Worm (Caenorhabditis elegans) whole organism, L3 larva: ENCODE data around the gene sulp-2.

Source experiments
- R02D3.7 ChIP-seq: fragments of 150-350 bp; optimal IDR thresholded peaks from 2 replicates; lab custom pipeline; 2014; ENCODE audit warnings: missing biosample characterization, missing genetic modification characterization
- ZK546.5 ChIP-seq: sonication (generic microtip); optimal IDR thresholded peaks from 2 replicates; lab custom pipeline; 2017; ENCODE audit warnings: missing biosample characterization, missing genetic modification characterization
- ama-1 ChIP-seq: fragments of 150-350 bp; optimal IDR thresholded peaks from 2 replicates; lab custom pipeline; 2018
- ceh-16 ChIP-seq: sonication (generic microtip); optimal IDR thresholded peaks from 2 replicates; lab custom pipeline; 2017; ENCODE audit warnings: missing biosample characterization, missing genetic modification characterization
- ceh-9 ChIP-seq: sonication (generic microtip); optimal IDR thresholded peaks from 2 replicates; lab custom pipeline; 2018; ENCODE audit warnings: missing biosample characterization, missing genetic modification characterization
- daf-12 ChIP-seq: fragments of 150-350 bp; optimal IDR thresholded peaks from 2 replicates; lab custom pipeline; 2014; ENCODE audit warnings: missing biosample characterization, missing genetic modification reagents, missing genetic modification characterization
- egl-27 ChIP-seq: sonication (generic microtip); optimal IDR thresholded peaks from 4 replicates; lab custom pipeline; 2017; ENCODE audit warnings: missing biosample characterization, missing genetic modification reagents, missing genetic modification characterization
- egl-5 ChIP-seq: fragments of 150-350 bp; optimal IDR thresholded peaks from 2 replicates; lab custom pipeline; 2017; ENCODE audit warnings: missing biosample characterization, missing genetic modification reagents, missing genetic modification characterization, inconsistent platforms
- elt-1 ChIP-seq: fragments of 150-350 bp; optimal IDR thresholded peaks from 2 replicates; lab custom pipeline; 2014; ENCODE audit warnings: missing biosample characterization, missing genetic modification characterization
- elt-2 ChIP-seq: sonication (generic microtip); optimal IDR thresholded peaks from 2 replicates; lab custom pipeline; 2016; ENCODE audit warnings: missing genetic modification reagents, mild to moderate bottlenecking, missing genetic modification characterization, missing compliant biosample characterization
- elt-3 ChIP-seq, 3 experiments: fragments of 150-350 bp in 1 of 3; sonication (generic microtip) in 2 of 3; optimal IDR thresholded peaks; 2 replicates in 2 of 3; 4 replicates in 1 of 3; lab custom pipeline; 2014 to 2017; ENCODE audit warnings: missing biosample characterization in 3 of 3, missing genetic modification characterization in 3 of 3
- eor-1 ChIP-seq, 2 experiments: fragments of 150-350 bp; optimal IDR thresholded peaks; 2 replicates each; lab custom pipeline; 2014 to 2018; ENCODE audit warnings: missing biosample characterization in 2 of 2, missing genetic modification characterization in 2 of 2
- fkh-2 ChIP-seq: fragments of 150-350 bp; optimal IDR thresholded peaks from 2 replicates; lab custom pipeline; 2014; ENCODE audit warnings: missing biosample characterization, missing genetic modification reagents, missing genetic modification characterization
- fos-1 ChIP-seq: fragments of 150-350 bp; optimal IDR thresholded peaks from 2 replicates; lab custom pipeline; 2014; ENCODE audit warnings: missing biosample characterization, missing genetic modification characterization
- jun-1 ChIP-seq: fragments of 150-350 bp; optimal IDR thresholded peaks from 2 replicates; lab custom pipeline; 2014; ENCODE audit warnings: missing biosample characterization, missing genetic modification reagents, missing genetic modification characterization
- lin-39 ChIP-seq: fragments of 150-350 bp; optimal IDR thresholded peaks from 2 replicates; lab custom pipeline; 2018; ENCODE audit warnings: missing biosample characterization, missing genetic modification reagents, missing genetic modification characterization
- lsy-12 ChIP-seq: sonication (generic microtip); optimal IDR thresholded peaks from 2 replicates; lab custom pipeline; 2016; ENCODE audit warnings: mild to moderate bottlenecking, missing genetic modification characterization, missing compliant biosample characterization
- mdl-1 ChIP-seq: fragments of 150-350 bp; optimal IDR thresholded peaks from 2 replicates; lab custom pipeline; 2014; ENCODE audit warnings: missing biosample characterization, missing genetic modification characterization
- nfya-1 ChIP-seq: sonication (generic microtip); optimal IDR thresholded peaks from 2 replicates; lab custom pipeline; 2017; ENCODE audit warnings: missing genetic modification characterization, mild to moderate bottlenecking, missing compliant biosample characterization, antibody characterized with exemption, moderate library complexity; ENCODE audit not compliant: insufficient read depth
- nhr-11 ChIP-seq: fragments of 150-350 bp; optimal IDR thresholded peaks from 2 replicates; lab custom pipeline; 2014; ENCODE audit warnings: missing biosample characterization, missing genetic modification characterization
- nhr-12 ChIP-seq: fragments of 150-350 bp; optimal IDR thresholded peaks from 2 replicates; lab custom pipeline; 2014; ENCODE audit warnings: missing biosample characterization, missing genetic modification characterization
- nhr-23 ChIP-seq: fragments of 150-350 bp; optimal IDR thresholded peaks from 2 replicates; lab custom pipeline; 2014; ENCODE audit warnings: missing biosample characterization, missing genetic modification reagents, missing genetic modification characterization
- nhr-237 ChIP-seq: fragments of 150-350 bp; optimal IDR thresholded peaks from 2 replicates; lab custom pipeline; 2014; ENCODE audit warnings: missing biosample characterization, missing genetic modification characterization
- nhr-25 ChIP-seq: sonication (generic microtip); optimal IDR thresholded peaks from 2 replicates; lab custom pipeline; 2017; ENCODE audit warnings: missing biosample characterization, missing genetic modification characterization
- nhr-28 ChIP-seq: fragments of 150-350 bp; optimal IDR thresholded peaks from 2 replicates; lab custom pipeline; 2014; ENCODE audit warnings: missing biosample characterization, missing genetic modification characterization
- nhr-43 ChIP-seq: sonication (generic microtip); optimal IDR thresholded peaks from 2 replicates; lab custom pipeline; 2016; ENCODE audit warnings: mild to moderate bottlenecking, missing genetic modification characterization, missing compliant biosample characterization; ENCODE audit not compliant: poor library complexity, severe bottlenecking
- pha-4 ChIP-seq: fragments of 150-350 bp; optimal IDR thresholded peaks from 2 replicates; lab custom pipeline; 2014; ENCODE audit warnings: missing biosample characterization, missing genetic modification reagents, missing genetic modification characterization
- pqm-1 ChIP-seq: fragments of 150-350 bp; optimal IDR thresholded peaks from 2 replicates; lab custom pipeline; 2017; ENCODE audit warnings: missing biosample characterization, missing genetic modification characterization, inconsistent platforms
- sea-2 ChIP-seq: fragments of 150-350 bp; sonication (generic microtip); optimal IDR thresholded peaks from 4 replicates; lab custom pipeline; 2014; ENCODE audit warnings: missing biosample characterization, missing genetic modification reagents, missing genetic modification characterization
- tbx-2 ChIP-seq: sonication (generic microtip); optimal IDR thresholded peaks from 2 replicates; lab custom pipeline; 2016; ENCODE audit warnings: mild to moderate bottlenecking, missing genetic modification characterization, missing compliant biosample characterization
- unc-39 ChIP-seq: sonication (generic microtip); optimal IDR thresholded peaks from 4 replicates; lab custom pipeline; 2017; ENCODE audit warnings: missing biosample characterization, missing genetic modification characterization
- unc-62 ChIP-seq: fragments of 150-350 bp; sonication (generic microtip); optimal IDR thresholded peaks from 4 replicates; lab custom pipeline; 2014; ENCODE audit warnings: missing biosample characterization, missing genetic modification reagents, missing genetic modification characterization
- zag-1 ChIP-seq: fragments of 150-350 bp; optimal IDR thresholded peaks from 2 replicates; lab custom pipeline; 2014; ENCODE audit warnings: missing biosample characterization, missing genetic modification characterization
- ztf-4 ChIP-seq: fragments of 150-350 bp; optimal IDR thresholded peaks from 2 replicates; lab custom pipeline; 2014; ENCODE audit warnings: missing biosample characterization, missing genetic modification characterization

sulp-2 gene

DNA sequence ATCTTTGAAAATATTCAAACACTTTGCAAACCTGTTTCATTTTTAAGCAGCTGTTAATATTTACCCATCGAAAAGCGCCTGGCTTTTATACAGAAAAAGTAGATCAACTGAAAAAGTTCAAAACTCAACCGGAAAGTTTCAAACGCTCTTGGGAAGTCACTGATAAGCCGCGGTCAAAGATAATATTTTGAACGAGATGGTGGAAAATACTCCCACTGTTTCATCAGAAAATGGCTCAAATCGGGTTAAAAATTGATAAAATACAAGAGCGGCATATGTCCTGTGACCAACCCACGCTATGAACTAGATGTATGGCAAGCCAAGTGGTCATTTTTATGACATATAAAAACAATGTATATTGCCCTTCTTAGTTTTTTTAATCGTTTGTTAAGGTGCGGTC, at the start of gene sulp-2:
TSS of gene sulp-2 (minus strand) at position 107 of the 400 bp plus-strand sequence.
- TF ChIP-seq pqm-1 (tag; lab: Kevin White, UChicago) (peak; percentile 52), elt-2 (tag; lab: Kevin White, UChicago) (peak; percentile 35), fkh-2 (tag; lab: Kevin White, UChicago) (no peak)

DNA sequence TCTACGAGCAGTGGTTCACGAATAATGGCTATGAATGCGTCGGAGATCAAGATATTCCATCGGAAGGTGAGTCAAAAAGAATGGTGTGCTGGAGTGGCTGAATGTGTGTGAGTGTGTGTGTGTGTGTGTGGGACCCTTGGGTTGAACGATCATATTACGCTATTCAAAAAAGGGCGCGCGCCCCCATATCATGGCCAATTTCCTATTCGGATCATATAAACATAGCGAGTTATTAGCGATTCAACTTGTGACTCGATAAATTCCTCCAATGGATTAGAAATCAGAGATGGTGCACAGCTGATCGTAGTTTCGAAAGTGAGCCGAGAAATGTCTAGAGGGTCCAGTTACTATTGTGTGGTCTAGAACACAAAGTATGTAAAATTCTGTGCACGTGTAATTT, 48.8 kb upstream of the sulp-2 start, which contains the start of gene srv-7:
TSS of gene srv-7 (minus strand) at position 101 of the 400 bp plus-strand sequence.
- TF ChIP-seq tbx-2 (tag; lab: Kevin White, UChicago) (no peak), jun-1 (tag; lab: Kevin White, UChicago) (no peak), nhr-237 (no peak), mdl-1 (tag; lab: Kevin White, UChicago) (no peak), lsy-12 (tag; lab: Kevin White, UChicago) (no peak), daf-12 (tag; lab: Kevin White, UChicago) (no peak), nhr-25 (tag; lab: Kevin White, UChicago) (no peak), ZK546.5 (tag; lab: Kevin White, UChicago) (no peak), pha-4 (tag; lab: Kevin White, UChicago) (no peak), egl-5 (tag; lab: Kevin White, UChicago) (no peak), eor-1 (tag; optimal IDR thresholded peaks at IDR 0.05; lab: Kevin White, UChicago) (no peak)

DNA sequence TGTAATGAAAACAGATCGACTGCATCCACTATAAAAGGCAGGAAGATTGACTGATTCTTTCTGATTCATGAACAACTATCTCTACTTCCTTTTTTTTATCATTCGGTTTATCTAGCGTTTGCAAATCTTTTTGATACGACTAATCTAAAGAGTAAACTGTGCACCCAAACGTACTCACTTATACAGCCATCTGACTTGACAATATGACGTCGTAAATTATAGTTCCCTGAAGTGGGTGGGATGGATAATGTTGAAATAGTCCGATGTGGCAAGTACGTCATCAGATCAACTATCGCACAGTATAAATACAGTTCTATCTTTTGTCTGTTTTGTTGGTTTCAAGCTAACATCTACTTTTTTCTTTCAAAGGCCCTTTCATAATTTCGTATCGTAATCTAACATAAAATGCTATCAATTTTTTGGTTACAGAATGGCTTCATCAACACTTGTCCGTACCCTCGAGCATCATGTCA, 47.9 kb upstream of the sulp-2 start, which contains the start of gene T22B7.3:
TSS of gene T22B7.3 (plus strand) at position 423 of the 473 bp plus-strand sequence.
- no peak for TF ChIP-seq unc-39 (tag; lab: Kevin White, UChicago)
- TF ChIP-seq unc-62 (GFP tag; lab: Kevin White, UChicago): no peak
- TF ChIP-seq nhr-12 (tag; lab: Kevin White, UChicago): no peak
- no peak for TF ChIP-seq egl-27
- no peak for TF ChIP-seq nhr-23 (tag; lab: Kevin White, UChicago)
- TF ChIP-seq pha-4 (tag; lab: Kevin White, UChicago): no peak

DNA sequence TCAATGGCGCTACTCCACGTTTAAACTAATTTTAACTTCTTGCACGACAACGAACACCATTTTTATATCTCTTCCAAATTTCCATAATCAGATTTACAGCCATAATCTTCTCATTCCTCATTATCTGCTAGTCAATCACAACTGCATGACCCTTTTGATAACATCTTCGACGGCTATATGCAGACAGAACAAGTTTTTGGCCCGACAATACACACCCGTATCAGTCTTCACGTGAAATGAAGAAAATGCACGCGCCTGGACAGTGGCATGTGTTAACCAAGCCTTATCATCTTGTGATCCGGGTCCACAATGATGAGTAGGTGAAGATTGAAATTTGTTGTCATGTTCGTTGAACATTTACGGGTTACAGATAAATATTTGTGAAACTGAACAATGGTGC, 46.5 kb upstream of the sulp-2 start:
- no peak for TF ChIP-seq pqm-1 (tag; lab: Kevin White, UChicago)
- no peak for TF ChIP-seq nfya-1
- TF ChIP-seq elt-1 (tag; lab: Kevin White, UChicago): peak; percentile 82
- TF ChIP-seq R02D3.7 (tag; lab: Kevin White, UChicago): no peak
- TF ChIP-seq jun-1 (tag; lab: Kevin White, UChicago): no peak
- no peak for TF ChIP-seq fkh-2 (tag; lab: Kevin White, UChicago)
- no peak for TF ChIP-seq egl-5 (tag; lab: Kevin White, UChicago)
- TF ChIP-seq lsy-12 (tag; lab: Kevin White, UChicago): no peak
- TF ChIP-seq ama-1 (lab: Kevin White, UChicago): no peak
- TF ChIP-seq elt-3 (tag; optimal IDR thresholded peaks at IDR 0.05; lab: Kevin White, UChicago): peak in 1 of 3 experiments; percentile 55
- no peak for TF ChIP-seq daf-12 (tag; lab: Kevin White, UChicago)
- no peak for TF ChIP-seq nhr-28
- TF ChIP-seq ceh-9 (tag; lab: Kevin White, UChicago): no peak
- peak; percentile 1 for TF ChIP-seq mdl-1 (tag; lab: Kevin White, UChicago)
- TF ChIP-seq ceh-16 (tag; lab: Kevin White, UChicago): no peak
- no peak for TF ChIP-seq pha-4 (tag; lab: Kevin White, UChicago)
- no peak for TF ChIP-seq zag-1 (tag; lab: Kevin White, UChicago)
- no peak for TF ChIP-seq sea-2
- peak; percentile 89 for TF ChIP-seq nhr-43 (tag; lab: Kevin White, UChicago)
- TF ChIP-seq elt-2 (tag; lab: Kevin White, UChicago): no peak
- TF ChIP-seq ztf-4: no peak
- no peak for TF ChIP-seq eor-1 (tag; optimal IDR thresholded peaks at IDR 0.05; lab: Kevin White, UChicago)
- peak; percentile 76 for TF ChIP-seq nhr-25 (tag; lab: Kevin White, UChicago)
- TF ChIP-seq fos-1 (tag; lab: Kevin White, UChicago): no peak
- no peak for TF ChIP-seq lin-39 (tag; lab: Kevin White, UChicago)
- no peak for TF ChIP-seq unc-62 (GFP tag; lab: Kevin White, UChicago)
- TF ChIP-seq nhr-11 (tag; lab: Kevin White, UChicago): no peak
- TF ChIP-seq nhr-23 (tag; lab: Kevin White, UChicago): peak; percentile 44
- TF ChIP-seq, all 47 proteins: peak for 6
